Worm (Caenorhabditis elegans): ENCODE measurements around the gene F58A4.1.

Gene F58A4.1

DNA sequence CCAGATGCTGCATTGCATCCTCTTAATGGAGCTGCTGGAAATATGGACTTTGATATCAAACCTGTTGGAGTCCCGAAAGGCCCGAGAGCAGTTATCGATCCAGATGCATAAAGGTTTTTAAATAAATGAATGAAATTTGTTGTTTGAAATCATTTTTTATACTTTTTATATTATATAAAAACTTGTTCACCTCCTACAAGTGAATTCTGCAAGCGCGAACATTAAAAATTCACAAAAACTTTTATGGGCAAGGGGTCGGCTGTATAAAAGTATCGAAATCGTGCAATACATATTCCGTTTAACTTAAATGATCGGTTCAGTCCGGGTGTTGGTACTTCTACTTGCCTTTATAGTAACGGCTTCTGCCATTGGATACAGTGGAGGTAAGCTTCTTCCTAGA is at the start of gene F58A4.1:
Gene F58A4.1, plus strand, starts transcription at position 301 of the 400 bp plus-strand sequence.
- TF ChIP-seq ttx-3 (tag; optimal IDR thresholded peaks at IDR 0.05) (no peak), fax-1 (tag; optimal IDR thresholded peaks at IDR 0.05) (no peak), C38D4.7 (GFP tag; optimal IDR thresholded peaks at IDR 0.05) (no peak), tbx-2 (tag; optimal IDR thresholded peaks at IDR 0.05) (no peak), Y22D7AL.16 (tag; optimal IDR thresholded peaks at IDR 0.05) (no peak), unc-86 (tag; optimal IDR thresholded peaks at IDR 0.05) (no peak), unc-55 (GFP tag; optimal IDR thresholded peaks at IDR 0.05) (no peak), pqm-1 (tag; optimal IDR thresholded peaks at IDR 0.05) (no peak), ceh-18 (tag; optimal IDR thresholded peaks at IDR 0.05) (no peak), hlh-6 (tag; optimal IDR thresholded peaks at IDR 0.05) (no peak), fkh-6 (tag; optimal IDR thresholded peaks at IDR 0.05) (no peak), sdc-2 (tag; optimal IDR thresholded peaks at IDR 0.05) (no peak), ceh-22 (tag; optimal IDR thresholded peaks at IDR 0.05) (no peak), unc-3 (GFP tag; conservative IDR thresholded peaks at IDR 0.05) (no peak), unc-3 (tag; optimal IDR thresholded peaks at IDR 0.05) (no peak), dmd-4 (tag; optimal IDR thresholded peaks at IDR 0.05; ENCODE audit: borderline replicate concordance) (no peak), ets-4 (tag; optimal IDR thresholded peaks at IDR 0.05) (no peak)

ce11 chrIII:9556300-9556699 is 42.0 kb upstream of the F58A4.1 start, which contains the start of gene ZK1098.11:
TSS of gene ZK1098.11 (plus strand) at chrIII:9556600.
- TF ChIP-seq gmeb-2 (tag; optimal IDR thresholded peaks at IDR 0.05) (no peak), Y22D7AL.16 (tag; optimal IDR thresholded peaks at IDR 0.05) (no peak), sox-4 (tag; optimal IDR thresholded peaks at IDR 0.05) (no peak), F13H6.1 (tag; optimal IDR thresholded peaks at IDR 0.05) (no peak), T23F11.4 (GFP tag; optimal IDR thresholded peaks at IDR 0.05) (no peak), pat-9 (tag; optimal IDR thresholded peaks at IDR 0.05) (no peak), hlh-13 (GFP tag; optimal IDR thresholded peaks at IDR 0.05) (no peak), ceh-18 (tag; optimal IDR thresholded peaks at IDR 0.05) (no peak), madf-2 (tag; optimal IDR thresholded peaks at IDR 0.05) (no peak), hlh-6 (tag; optimal IDR thresholded peaks at IDR 0.05) (no peak), ceh-30 (tag; optimal IDR thresholded peaks at IDR 0.05) (no peak), ceh-31 (tag; optimal IDR thresholded peaks at IDR 0.05) (no peak), hlh-8 (tag; optimal IDR thresholded peaks at IDR 0.05) (no peak), dmd-4 (tag; optimal IDR thresholded peaks at IDR 0.05; ENCODE audit: borderline replicate concordance) (no peak)

- TF ChIP-seq tbx-2 (tag; optimal IDR thresholded peaks at IDR 0.05), result no peak
- no peak for TF ChIP-seq eyg-1 (tag; optimal IDR thresholded peaks at IDR 0.05)
- no peak for TF ChIP-seq sdc-2 (tag; optimal IDR thresholded peaks at IDR 0.05)
- TF ChIP-seq unc-86 (tag; optimal IDR thresholded peaks at IDR 0.05), result no peak
- no peak for TF ChIP-seq T23F11.4 (GFP tag; optimal IDR thresholded peaks at IDR 0.05)
- TF ChIP-seq K02D7.2 (tag; optimal IDR thresholded peaks at IDR 0.05), result no peak
- TF ChIP-seq hlh-15 (tag; optimal IDR thresholded peaks at IDR 0.05), result no peak
- no peak for TF ChIP-seq fkh-6 (tag; optimal IDR thresholded peaks at IDR 0.05)
- TF ChIP-seq nhr-232 (tag; optimal IDR thresholded peaks at IDR 0.05), result no peak
- no peak for TF ChIP-seq ceh-22 (tag; optimal IDR thresholded peaks at IDR 0.05)
- no peak for TF ChIP-seq ceh-18 (tag; optimal IDR thresholded peaks at IDR 0.05)
- TF ChIP-seq F13H6.1 (tag; optimal IDR thresholded peaks at IDR 0.05), result no peak
These were observed 39.8 kb upstream of the F58A4.1 start, which contains the start of gene C48B4.6 for ce11 chrIII:9558463-9558862. TSS of gene C48B4.6 (minus strand) at chrIII:9558563.

ce11 chrIII:9559381-9559881 is 38.8 kb upstream of the F58A4.1 start, which contains the start of gene C48B4.7:
TSS of gene C48B4.7 (minus strand) at chrIII:9559431.
- TF ChIP-seq lim-6 (tag; optimal IDR thresholded peaks at IDR 0.05), result no peak
- no peak for TF ChIP-seq C38D4.7 (GFP tag; optimal IDR thresholded peaks at IDR 0.05)

DNA sequence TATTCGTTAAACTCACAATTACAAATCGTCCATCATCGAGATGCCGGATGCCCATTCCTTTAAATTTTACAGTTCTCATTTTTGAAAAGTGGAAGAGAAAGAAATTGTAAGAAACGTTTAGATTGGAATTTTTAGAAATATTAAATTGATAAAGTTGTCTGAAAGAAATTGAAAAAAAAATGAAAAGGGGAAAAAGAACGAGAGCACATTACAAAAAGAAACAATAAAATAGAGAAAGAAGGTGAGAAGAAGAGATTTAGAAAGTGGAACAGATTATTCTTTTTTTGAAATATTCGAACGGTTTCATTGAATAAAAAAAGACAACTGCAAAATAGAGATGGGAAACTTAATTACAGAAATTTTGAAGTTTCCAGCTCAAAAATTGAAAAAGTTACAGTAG is 37.1 kb upstream of the F58A4.1 start, which contains the start of gene C48B4.8:
Gene C48B4.8, minus strand, starts transcription at position 101 of the 400 bp plus-strand sequence.
- no peak for TF ChIP-seq ceh-45 (GFP tag; IDR thresholded peaks at IDR 0.05)
- no peak for TF ChIP-seq ahr-1 (tag; optimal IDR thresholded peaks at IDR 0.05)
- no peak for TF ChIP-seq mec-3 (tag; optimal IDR thresholded peaks at IDR 0.05; ENCODE audit: borderline replicate concordance)
- no peak for TF ChIP-seq nhr-232 (tag; optimal IDR thresholded peaks at IDR 0.05)
- no peak for TF ChIP-seq pros-1 (tag; optimal IDR thresholded peaks at IDR 0.05)
- no peak for TF ChIP-seq unc-86 (tag; optimal IDR thresholded peaks at IDR 0.05)
- TF ChIP-seq syd-9 (tag; optimal IDR thresholded peaks at IDR 0.05), result no peak
- TF ChIP-seq ceh-48 (tag; optimal IDR thresholded peaks at IDR 0.05), result no peak
- TF ChIP-seq sdc-2 (tag; optimal IDR thresholded peaks at IDR 0.05), result no peak

Measured in whole organism, late embryonic.